Fruit fly (Drosophila melanogaster) whole organism, wandering third instar larva: ENCODE results near the gene CG32147.

ENCODE experiments used
- Abd-B ChIP-seq: fragments of >200 bp; optimal IDR thresholded peaks from 2 replicates; lab custom pipeline; 2017; ENCODE audit warnings: missing biosample characterization, missing genetic modification characterization
- CG32264 ChIP-seq: fragments of 200-800 bp; sonication (Bioruptor generic); optimal IDR thresholded peaks from 2 replicates; lab custom pipeline; 2016; ENCODE audit warnings: missing biosample characterization, missing genetic modification characterization
- CG9705 ChIP-seq: fragments of 200-800 bp; sonication (Bioruptor generic); optimal IDR thresholded peaks from 2 replicates; lab custom pipeline; 2018; ENCODE audit warnings: missing biosample characterization, mild to moderate bottlenecking, missing genetic modification characterization
- CrebA ChIP-seq: fragments of 200-800 bp; sonication (Bioruptor generic); optimal IDR thresholded peaks from 2 replicates; lab custom pipeline; 2016; ENCODE audit warnings: missing biosample characterization, mild to moderate bottlenecking, missing genetic modification characterization, borderline replicate concordance
- Dif ChIP-seq: fragments of 200-275, 200-300 bp; sonication (Bioruptor generic); optimal IDR thresholded peaks from 2 replicates; lab custom pipeline; 2018; ENCODE audit warnings: missing biosample characterization, missing genetic modification characterization; ENCODE audit not compliant: partially characterized antibody
- GATAd ChIP-seq: sonication (Bioruptor generic); optimal IDR thresholded peaks from 2 replicates; lab custom pipeline; 2016; ENCODE audit warnings: missing biosample characterization, missing genetic modification characterization
- HLH106 ChIP-seq: fragments of 200-800 bp; optimal IDR thresholded peaks from 3 replicates; lab custom pipeline; 2019; ENCODE audit warnings: missing biosample characterization, mild to moderate bottlenecking, missing genetic modification characterization, moderate library complexity
- Hnf4 ChIP-seq: fragments of 200-800 bp; sonication (Bioruptor generic); optimal IDR thresholded peaks from 2 replicates; lab custom pipeline; 2016; ENCODE audit warnings: missing biosample characterization, mild to moderate bottlenecking, missing genetic modification characterization
- Hr78 ChIP-seq: fragments of >200 bp; optimal IDR thresholded peaks from 2 replicates; lab custom pipeline; 2017; ENCODE audit warnings: missing biosample characterization, missing genetic modification characterization
- Hr83 ChIP-seq: fragments of 200-300 bp; sonication (Bioruptor generic); optimal IDR thresholded peaks from 2 replicates; lab custom pipeline; 2016; ENCODE audit warnings: missing biosample characterization, mild to moderate bottlenecking, missing genetic modification characterization, moderate library complexity; ENCODE audit not compliant: poor library complexity, severe bottlenecking
- Jra ChIP-seq: sonication (Bioruptor generic); optimal IDR thresholded peaks from 2 replicates; lab custom pipeline; 2016; ENCODE audit warnings: missing biosample characterization, missing genetic modification characterization
- Mio ChIP-seq: sonication (Bioruptor generic); optimal IDR thresholded peaks from 2 replicates; lab custom pipeline; 2016; ENCODE audit warnings: missing biosample characterization, missing genetic modification characterization
- Myc ChIP-seq: fragments of >200 bp; optimal IDR thresholded peaks from 2 replicates; lab custom pipeline; 2017
- Rel ChIP-seq, 2 experiments: fragments of 200-800 bp; sonication (Bioruptor generic) in 1 of 2; optimal IDR thresholded peaks; 2 replicates in 1 of 2; 3 replicates in 1 of 2; lab custom pipeline; 2016 to 2019; ENCODE audit warnings: mild to moderate bottlenecking in 2 of 2, missing biosample characterization in 2 of 2, missing genetic modification characterization in 2 of 2, moderate library complexity in 1 of 2
- Sp1 ChIP-seq: fragments of 200-800 bp; sonication (Bioruptor generic); optimal IDR thresholded peaks from 3 replicates; lab custom pipeline; 2019; ENCODE audit warnings: missing biosample characterization, mild to moderate bottlenecking, missing genetic modification characterization, moderate library complexity
- Vsx2 ChIP-seq: fragments of 200-300, 225-300 bp; sonication (Bioruptor generic); optimal IDR thresholded peaks from 2 replicates; lab custom pipeline; 2018; ENCODE audit warnings: missing biosample characterization, missing genetic modification characterization; ENCODE audit not compliant: partially characterized antibody
- br ChIP-seq: fragments of 200-800 bp; sonication (Bioruptor generic); optimal IDR thresholded peaks from 2 replicates; lab custom pipeline; 2016; ENCODE audit warnings: missing biosample characterization, missing genetic modification characterization
- brk ChIP-seq: fragments of 200-800 bp; sonication (Bioruptor generic); optimal IDR thresholded peaks from 2 replicates; lab custom pipeline; 2016; ENCODE audit warnings: missing biosample characterization, mild to moderate bottlenecking, missing genetic modification characterization
- dl ChIP-seq, 2 experiments: fragments of 175-275, 200-275 bp in 1 of 2; fragments of 200-275 bp in 1 of 2; sonication (Bioruptor generic); optimal IDR thresholded peaks; lab custom pipeline; 2018; ENCODE audit warnings: mild to moderate bottlenecking in 2 of 2, missing biosample characterization in 2 of 2, missing genetic modification characterization in 2 of 2, moderate library complexity in 2 of 2; ENCODE audit not compliant: partially characterized antibody in 2 of 2, insufficient read depth in 1 of 2
- dmrt93B ChIP-seq: fragments of 200-800 bp; sonication (Bioruptor generic); optimal IDR thresholded peaks from 2 replicates; lab custom pipeline; 2018; ENCODE audit warnings: missing biosample characterization, mild to moderate bottlenecking, missing genetic modification characterization
- dsf ChIP-seq: sonication (Bioruptor generic); optimal IDR thresholded peaks from 2 replicates; lab custom pipeline; 2016; ENCODE audit warnings: missing biosample characterization, missing genetic modification characterization, borderline replicate concordance
- ey ChIP-seq: fragments of 200-800 bp; sonication (Bioruptor generic); optimal IDR thresholded peaks from 2 replicates; lab custom pipeline; 2016; ENCODE audit warnings: missing biosample characterization, missing genetic modification characterization
- foxo ChIP-seq, 2 experiments: fragments of 200-800 bp; sonication (Bioruptor generic); optimal IDR thresholded peaks; 2 replicates in 1 of 2; 3 replicates in 1 of 2; lab custom pipeline; 2016 to 2017; ENCODE audit warnings: missing biosample characterization in 2 of 2, missing genetic modification characterization in 2 of 2
- fru ChIP-seq: fragments of 200-800 bp; sonication (Bioruptor generic); optimal IDR thresholded peaks from 3 replicates; lab custom pipeline; 2016; ENCODE audit warnings: missing biosample characterization, mild to moderate bottlenecking, missing genetic modification characterization
- h ChIP-seq: fragments of 200-800 bp; sonication (Bioruptor generic); optimal IDR thresholded peaks from 3 replicates; lab custom pipeline; 2016; ENCODE audit warnings: missing biosample characterization, mild to moderate bottlenecking, missing genetic modification characterization
- jim ChIP-seq: fragments of 175-275, 200-325 bp; sonication (Bioruptor generic); optimal IDR thresholded peaks from 2 replicates; lab custom pipeline; 2016; ENCODE audit warnings: missing biosample characterization, mild to moderate bottlenecking, missing genetic modification characterization
- lola ChIP-seq: fragments of >200 bp; optimal IDR thresholded peaks from 2 replicates; lab custom pipeline; 2017; ENCODE audit warnings: missing biosample characterization, missing genetic modification characterization
- pan ChIP-seq: fragments of >200 bp; optimal IDR thresholded peaks from 2 replicates; lab custom pipeline; 2017
- psq ChIP-seq: fragments of 200-800 bp; sonication (Bioruptor generic); optimal IDR thresholded peaks from 3 replicates; lab custom pipeline; 2017; ENCODE audit warnings: missing biosample characterization, mild to moderate bottlenecking, missing genetic modification characterization, moderate library complexity
- rgr ChIP-seq: fragments of 200-800 bp; sonication (Bioruptor generic); optimal IDR thresholded peaks from 3 replicates; lab custom pipeline; 2016; ENCODE audit warnings: missing biosample characterization, mild to moderate bottlenecking, missing genetic modification characterization
- sage ChIP-seq: fragments of 200-800 bp; sonication (Bioruptor generic); optimal IDR thresholded peaks from 2 replicates; lab custom pipeline; 2016; ENCODE audit warnings: missing biosample characterization, mild to moderate bottlenecking, missing genetic modification characterization
- sv ChIP-seq: fragments of 200-800 bp; sonication (Bioruptor generic); optimal IDR thresholded peaks from 3 replicates; lab custom pipeline; 2016; ENCODE audit warnings: missing biosample characterization, missing genetic modification characterization
- tai ChIP-seq: sonication (Bioruptor generic); optimal IDR thresholded peaks from 2 replicates; lab custom pipeline; 2016; ENCODE audit warnings: missing biosample characterization, missing genetic modification characterization
- usp ChIP-seq: fragments of >200 bp; optimal IDR thresholded peaks from 2 replicates; lab custom pipeline; 2017; ENCODE audit warnings: missing biosample characterization, missing genetic modification characterization
- woc ChIP-seq: sonication (Bioruptor generic); optimal IDR thresholded peaks from 2 replicates; lab custom pipeline; 2016; ENCODE audit warnings: missing biosample characterization, mild to moderate bottlenecking, missing genetic modification characterization

CG32147 gene

dm6 chr3L:15107776-15108379 is 36.0 kb downstream of the CG32147 start (continued):
- TF ChIP-seq HLH106 (tag; lab: Kevin White, UChicago) (peak; percentile 96), Myc (no peak), Mio (GFP tag; lab: Kevin White, UChicago) (peak; percentile 40), Rel (GFP tag; optimal IDR thresholded peaks at IDR 0.05; lab: Kevin White, UChicago) (peak; percentile 88), Rel (tag; optimal IDR thresholded peaks at IDR 0.05; lab: Kevin White, UChicago) (peak; percentile 47), psq (GFP tag; lab: Kevin White, UChicago) (peak; percentile 96), woc (GFP tag; lab: Kevin White, UChicago) (peak; percentile 97), rgr (peak; percentile 93), Dif (GFP tag; lab: Kevin White, UChicago) (peak; percentile 12), jim (GFP tag; lab: Kevin White, UChicago) (no peak)

dm6 chr3L:15107158-15107775 is 36.6 kb downstream of the CG32147 start:
- TF ChIP-seq fru (GFP tag; lab: Kevin White, UChicago), result no peak
- TF ChIP-seq dl (GFP tag; optimal IDR thresholded peaks at IDR 0.05; lab: Kevin White, UChicago; ENCODE audit: insufficient read depth in 1 of 2, partially characterized antibody in 2 of 2), result peak in 1 of 2 experiments; percentile 30
- TF ChIP-seq Dif (GFP tag; lab: Kevin White, UChicago), result peak; percentile 47

dm6 chr3L:15105566-15106207 is 38.2 kb downstream of the CG32147 start, which contains the start of gene CG45071:
Gene CG45071, plus strand, starts transcription at chr3L:15105882.
- TF ChIP-seq ey (GFP tag; lab: Kevin White, UChicago) (no peak), dsf (GFP tag; lab: Kevin White, UChicago) (no peak), GATAd (GFP tag; lab: Kevin White, UChicago) (no peak), Hnf4 (GFP tag; lab: Kevin White, UChicago) (no peak), lola (GFP tag; lab: Kevin White, UChicago) (no peak), fru (GFP tag; lab: Kevin White, UChicago) (no peak), sage (GFP tag; lab: Kevin White, UChicago) (no peak), CG9705 (no peak), jim (GFP tag; lab: Kevin White, UChicago) (no peak), h (no peak), sv (GFP tag; lab: Kevin White, UChicago) (no peak)
- TF ChIP-seq, all 38 proteins: peak for 0

- TF ChIP-seq CG32264 (peak; percentile 88), Myc (no peak), dmrt93B (GFP tag; lab: Kevin White, UChicago) (peak; percentile 78), Hr83 (GFP tag; lab: Kevin White, UChicago) (peak; percentile 54), Mio (GFP tag; lab: Kevin White, UChicago) (peak; percentile 34), ey (GFP tag; lab: Kevin White, UChicago) (peak; percentile 94), Abd-B (GFP tag; lab: Kevin White, UChicago) (no peak), jim (GFP tag; lab: Kevin White, UChicago) (no peak), dl (GFP tag; optimal IDR thresholded peaks at IDR 0.05; lab: Kevin White, UChicago; ENCODE audit: insufficient read depth in 1 of 2, partially characterized antibody in 2 of 2) (peak in 1 of 2 experiments; percentile 10), Rel (GFP tag; optimal IDR thresholded peaks at IDR 0.05; lab: Kevin White, UChicago) (no peak), Rel (tag; optimal IDR thresholded peaks at IDR 0.05; lab: Kevin White, UChicago) (no peak), Dif (GFP tag; lab: Kevin White, UChicago) (peak; percentile 37), Hr78 (GFP tag; lab: Kevin White, UChicago) (no peak), br (peak; percentile 93), psq (GFP tag; lab: Kevin White, UChicago) (peak; percentile 76), Vsx2 (GFP tag; lab: Kevin White, UChicago) (no peak), foxo (GFP tag; optimal IDR thresholded peaks at IDR 0.05; lab: Kevin White, UChicago) (peak; percentile 26 to 91), sv (GFP tag; lab: Kevin White, UChicago) (no peak), tai (GFP tag; lab: Kevin White, UChicago) (peak; percentile 86), h (peak; percentile 91), CrebA (GFP tag; lab: Kevin White, UChicago) (no peak), Jra (GFP tag; lab: Kevin White, UChicago) (peak; percentile 71), sage (GFP tag; lab: Kevin White, UChicago) (peak; percentile 78), brk (GFP tag; lab: Kevin White, UChicago) (peak; percentile 88), fru (GFP tag; lab: Kevin White, UChicago) (peak; percentile 95), pan (lab: Kevin White, UChicago) (no peak), woc (GFP tag; lab: Kevin White, UChicago) (peak; percentile 98), Sp1 (GFP tag; lab: Kevin White, UChicago) (peak; percentile 88), lola (GFP tag; lab: Kevin White, UChicago) (no peak), rgr (peak; percentile 87), Hnf4 (GFP tag; lab: Kevin White, UChicago) (peak; percentile 73), usp (GFP tag; lab: Kevin White, UChicago) (no peak), HLH106 (tag; lab: Kevin White, UChicago) (peak; percentile 91), dsf (GFP tag; lab: Kevin White, UChicago) (peak; percentile 54)
Observed at dm6 chr3L:15104849-15105555, 38.9 kb downstream of the CG32147 start.
